Worm (Caenorhabditis elegans) whole organism, late embryonic: Measurements from ENCODE around the gene hal-3.

Source experiments
- ama-1 ChIP-seq: fragments of 150-350 bp; optimal IDR thresholded peaks from 2 replicates; lab custom pipeline; 2014
- dmd-4 ChIP-seq: sonication (generic microtip); optimal IDR thresholded peaks from 2 replicates; lab custom pipeline; 2016; ENCODE audit warnings: borderline replicate concordance, missing genetic modification characterization, missing compliant biosample characterization
- hlh-13 ChIP-seq: fragments of 200-800 bp; sonication (Bioruptor generic); optimal IDR thresholded peaks from 2 replicates; lab custom pipeline; 2018; ENCODE audit warnings: mild to moderate bottlenecking, missing genetic modification characterization, missing compliant biosample characterization
- hlh-30 ChIP-seq: sonication (generic microtip); optimal IDR thresholded peaks from 2 replicates; lab custom pipeline; 2017; ENCODE audit warnings: antibody characterized with exemption, missing genetic modification characterization, missing compliant biosample characterization; ENCODE audit not compliant: insufficient read depth
- lin-11 ChIP-seq: fragments of 200-800 bp; sonication (Bioruptor generic); optimal IDR thresholded peaks from 2 replicates; lab custom pipeline; 2018; ENCODE audit warnings: mild to moderate bottlenecking, missing genetic modification characterization, missing compliant biosample characterization
- nhr-232 ChIP-seq: sonication (generic microtip); optimal IDR thresholded peaks from 2 replicates; lab custom pipeline; 2016; ENCODE audit warnings: missing genetic modification characterization, missing compliant biosample characterization
- pag-3 ChIP-seq: sonication (generic microtip); optimal IDR thresholded peaks from 2 replicates; lab custom pipeline; 2016; ENCODE audit warnings: missing compliant biosample characterization, missing genetic modification characterization, borderline replicate concordance
- pha-2 ChIP-seq: sonication (generic microtip); optimal IDR thresholded peaks from 2 replicates; lab custom pipeline; 2017; ENCODE audit warnings: mild to moderate bottlenecking, missing genetic modification characterization, missing compliant biosample characterization
- pha-4 ChIP-seq: fragments of 150-350 bp; optimal IDR thresholded peaks from 2 replicates; lab custom pipeline; 2018; ENCODE audit warnings: missing biosample characterization, missing genetic modification reagents, missing genetic modification characterization
- pros-1 ChIP-seq: fragments of 150-350 bp; optimal IDR thresholded peaks from 2 replicates; lab custom pipeline; 2014; ENCODE audit warnings: missing biosample characterization, missing genetic modification reagents, missing genetic modification characterization
- tbx-2 ChIP-seq: sonication (generic microtip); optimal IDR thresholded peaks from 2 replicates; lab custom pipeline; 2016; ENCODE audit warnings: missing genetic modification characterization, missing compliant biosample characterization
- unc-42 ChIP-seq: sonication (generic microtip); optimal IDR thresholded peaks from 2 replicates; lab custom pipeline; 2016; ENCODE audit warnings: missing genotype, missing genetic modification characterization, missing compliant biosample characterization

ce11 chrII:9575670-9576069, 41.3 kb downstream of the hal-3 start, which contains the start of gene exc-7:
- TF ChIP-seq pha-4 (tag; lab: Kevin White, UChicago): no peak
- no peak for TF ChIP-seq pros-1 (tag; lab: Kevin White, UChicago)
- TF ChIP-seq pag-3: no peak
- no peak for TF ChIP-seq hlh-13
- TF ChIP-seq tbx-2: no peak
- TF ChIP-seq unc-42 (tag; lab: Kevin White, UChicago): no peak
- no peak for TF ChIP-seq dmd-4
- no peak for TF ChIP-seq ama-1 (lab: Kevin White, UChicago)
- TF ChIP-seq pha-2 (tag; lab: Kevin White, UChicago): no peak
- no peak for TF ChIP-seq lin-11 (tag; lab: Kevin White, UChicago)
- no peak for TF ChIP-seq nhr-232 (tag; lab: Kevin White, UChicago)
- TF ChIP-seq hlh-30 (tag; lab: Kevin White, UChicago): no peak
